Worm (Caenorhabditis elegans): ENCODE data around the gene F53F4.1.
A peak's percentile ranks its signal among the peaks of the same experiment; 100 is the strongest.

The F53F4.1 gene

DNA sequence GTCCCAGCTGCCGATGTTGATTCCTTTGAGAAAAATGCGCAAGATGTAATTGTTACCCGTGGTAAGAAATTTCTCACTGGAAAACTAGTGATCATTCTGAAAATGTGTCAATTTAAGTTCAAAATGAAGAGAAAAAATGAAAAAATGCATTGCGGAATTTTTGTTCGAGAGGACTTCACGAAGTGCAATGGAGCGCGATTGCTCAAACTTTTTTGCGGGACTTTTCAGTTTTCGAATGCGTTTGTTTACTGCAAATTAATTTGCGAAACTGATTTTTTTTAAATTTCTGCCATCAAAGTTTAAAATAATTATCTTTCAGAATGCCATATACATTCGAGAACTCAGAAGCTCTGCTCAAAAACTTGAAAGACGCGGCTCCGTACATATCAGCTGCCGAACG is 16.1 kb upstream of the F53F4.1 start, which contains the start of the genes nuaf-1 and bir-2 (continued):
- TF ChIP-seq isw-1 (GFP tag; IDR thresholded peaks at IDR 0.05) (no peak; the same call in 1 of the 2 replicates), hpl-2 (GFP tag; optimal IDR thresholded peaks at IDR 0.05) (no peak), ces-1 (GFP tag; optimal IDR thresholded peaks at IDR 0.05) (no peak), efl-3 (GFP tag; optimal IDR thresholded peaks at IDR 0.05) (no peak), irx-1 (tag; optimal IDR thresholded peaks at IDR 0.05) (peak; percentile 23), unc-86 (tag; optimal IDR thresholded peaks at IDR 0.05) (peak; percentile 54), nhr-76 (tag; optimal IDR thresholded peaks at IDR 0.05) (no peak), snpc-4 (tag; optimal IDR thresholded peaks at IDR 0.05) (peak; percentile 28), ceh-90 (tag; optimal IDR thresholded peaks at IDR 0.05) (peak; percentile 39), mef-2 (tag; optimal IDR thresholded peaks at IDR 0.05) (no peak), nhr-71 (tag; optimal IDR thresholded peaks at IDR 0.05) (peak; percentile 77), tbx-2 (tag; optimal IDR thresholded peaks at IDR 0.05) (peak; percentile 52), sox-4 (tag; optimal IDR thresholded peaks at IDR 0.05) (no peak), efl-1 (optimal IDR thresholded peaks at IDR 0.05) (peak; percentile 68 to 82), efl-1 (GFP tag; optimal IDR thresholded peaks at IDR 0.05 in 1 of 2) (peak; percentile 85 to 98), nhr-84 (tag; optimal IDR thresholded peaks at IDR 0.05) (no peak), snu-23 (GFP tag; optimal IDR thresholded peaks at IDR 0.05) (peak; percentile 73), pax-3 (tag; optimal IDR thresholded peaks at IDR 0.05) (peak; percentile 57), nhr-12 (tag; optimal IDR thresholded peaks at IDR 0.05) (no peak), dsc-1 (tag; optimal IDR thresholded peaks at IDR 0.05) (peak; percentile 60), fkh-8 (tag; optimal IDR thresholded peaks at IDR 0.05) (peak; percentile 41), tlp-1 (tag; optimal IDR thresholded peaks at IDR 0.05) (no peak), egl-27 (tag; optimal IDR thresholded peaks at IDR 0.05) (no peak), ceh-88 (GFP tag; IDR thresholded peaks at IDR 0.05) (no peak), lin-14 (GFP tag; optimal IDR thresholded peaks at IDR 0.05) (peak; percentile 70), lin-13 (GFP tag; optimal IDR thresholded peaks at IDR 0.05) (peak; percentile 48), C04F5.9 (tag; optimal IDR thresholded peaks at IDR 0.05) (no peak), mdl-1 (tag; optimal IDR thresholded peaks at IDR 0.05) (no peak), aha-1 (tag; optimal IDR thresholded peaks at IDR 0.05) (no peak), sptf-1 (tag; optimal IDR thresholded peaks at IDR 0.05) (no peak), fos-1 (tag; optimal IDR thresholded peaks at IDR 0.05) (no peak), C34B4.2 (tag; optimal IDR thresholded peaks at IDR 0.05) (no peak), vab-15 (tag; optimal IDR thresholded peaks at IDR 0.05) (no peak), nhr-85 (tag) (peak; percentile 73), ets-5 (GFP tag; IDR thresholded peaks at IDR 0.05) (no peak)

DNA sequence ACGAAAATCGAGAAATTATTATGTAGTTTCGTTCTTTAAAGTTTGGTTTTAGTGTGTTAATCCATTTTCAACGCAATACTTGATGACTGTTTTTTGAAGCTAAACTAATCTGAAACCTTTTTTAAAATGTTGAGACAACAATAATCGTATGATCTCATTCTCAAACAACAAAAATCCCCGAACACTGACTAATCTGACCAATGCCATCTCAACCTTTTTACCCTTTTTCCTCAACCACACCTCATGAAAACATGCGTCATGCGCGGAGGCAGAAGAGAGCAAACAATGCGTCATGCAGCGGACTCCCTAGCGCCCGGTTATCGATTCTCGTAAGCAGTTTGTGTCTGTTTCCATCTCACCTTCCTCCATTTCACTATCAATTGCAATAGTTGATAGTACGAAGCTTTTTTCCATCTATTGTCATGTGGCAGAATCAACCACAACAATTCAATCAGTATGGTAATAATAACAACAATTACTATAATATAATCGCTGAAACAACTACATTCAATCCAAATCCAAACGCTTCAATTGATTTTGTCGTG is 12.8 kb upstream of the F53F4.1 start, which contains the start of gene C50B8.4:
Gene C50B8.4, plus strand, starts transcription at position 299 of the 545 bp plus-strand sequence.
- no peak for TF ChIP-seq tlp-1 (tag; optimal IDR thresholded peaks at IDR 0.05)
- TF ChIP-seq lin-35 (GFP tag; optimal IDR thresholded peaks at IDR 0.05), result peak in 1 of 2 experiments; percentile 32
- no peak for TF ChIP-seq ama-1 (optimal IDR thresholded peaks at IDR 0.05)
- TF ChIP-seq nhr-85 (tag), result no peak
- peak; percentile 45 for TF ChIP-seq elt-2 (tag; optimal IDR thresholded peaks at IDR 0.05)

DNA sequence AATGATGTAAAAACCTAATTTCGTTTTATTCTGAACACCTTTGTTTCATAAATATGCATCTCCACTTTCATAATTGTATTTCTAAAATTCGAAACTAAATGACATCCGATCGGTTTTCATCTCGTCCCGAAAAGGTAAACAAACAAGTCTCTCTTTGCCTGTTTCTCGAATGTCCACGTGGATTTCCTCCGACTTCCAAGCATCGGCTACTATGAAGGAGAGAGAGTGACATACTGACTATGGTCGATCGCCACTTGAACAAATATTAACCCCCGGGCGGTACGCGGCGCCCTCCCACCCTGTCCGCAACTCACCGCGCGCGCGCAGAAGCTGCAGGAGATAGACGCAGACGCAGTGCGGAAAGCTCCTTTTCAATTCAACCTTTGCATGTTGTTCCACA is 8.7 kb upstream of the F53F4.1 start:
- TF ChIP-seq mef-2 (tag; optimal IDR thresholded peaks at IDR 0.05) (no peak), sup-37 (GFP tag; optimal IDR thresholded peaks at IDR 0.05) (no peak), mab-9 (GFP tag; IDR thresholded peaks at IDR 0.05) (no peak), aly-2 (tag; optimal IDR thresholded peaks at IDR 0.05) (no peak), nhr-84 (tag; optimal IDR thresholded peaks at IDR 0.05) (no peak), nhr-76 (tag; optimal IDR thresholded peaks at IDR 0.05) (no peak), unc-130 (tag; optimal IDR thresholded peaks at IDR 0.05) (no peak), blmp-1 (tag; optimal IDR thresholded peaks at IDR 0.05) (no peak), snu-23 (GFP tag; optimal IDR thresholded peaks at IDR 0.05) (no peak), nhr-12 (tag; optimal IDR thresholded peaks at IDR 0.05) (no peak), pqm-1 (tag; optimal IDR thresholded peaks at IDR 0.05) (no peak), vab-15 (tag; optimal IDR thresholded peaks at IDR 0.05) (no peak), aha-1 (tag; optimal IDR thresholded peaks at IDR 0.05) (no peak), F16B12.6 (tag; optimal IDR thresholded peaks at IDR 0.05) (no peak), nhr-28 (tag; optimal IDR thresholded peaks at IDR 0.05) (no peak), nhr-20 (tag; optimal IDR thresholded peaks at IDR 0.05) (no peak)

Measured in whole organism, L1 larva.